Worm (Caenorhabditis elegans) whole organism, L1 larva: Measurements from ENCODE around the gene nas-21.

Source experiments
- C04F5.9 ChIP-seq: sonication (generic microtip); optimal IDR thresholded peaks from 2 replicates; lab custom pipeline; 2016; ENCODE audit warnings: missing genetic modification characterization, missing compliant biosample characterization
- C16A3.4 ChIP-seq: fragments of 150-350 bp; optimal IDR thresholded peaks from 2 replicates; lab custom pipeline; 2014; ENCODE audit warnings: missing biosample characterization, missing genetic modification characterization
- ama-1 ChIP-seq: fragments of 150-350 bp; optimal IDR thresholded peaks from 2 replicates; lab custom pipeline; 2014
- ceh-82 ChIP-seq, 3 experiments: fragments of 150-350 bp in 1 of 3; sonication (generic microtip) in 2 of 3; optimal IDR thresholded peaks; 2 replicates each; lab custom pipeline; 2014 to 2017; ENCODE audit warnings: missing biosample characterization in 3 of 3, missing genetic modification characterization in 3 of 3
- ceh-88 ChIP-seq: fragments of 200-800 bp; sonication (Bioruptor generic); IDR thresholded peaks from 2 replicates; pipeline ENCODE4 v1.3.6; 2022; ENCODE audit warnings: missing genetic modification characterization, missing compliant biosample characterization
- ces-1 ChIP-seq: fragments of 150-350 bp; optimal IDR thresholded peaks from 2 replicates; lab custom pipeline; 2014; ENCODE audit warnings: missing biosample characterization, missing genetic modification reagents, missing genetic modification characterization
- dsc-1 ChIP-seq: sonication (generic microtip); optimal IDR thresholded peaks from 2 replicates; lab custom pipeline; 2016; ENCODE audit warnings: mild to moderate bottlenecking, missing genetic modification characterization, missing compliant biosample characterization
- egl-13 ChIP-seq: sonication (generic microtip); optimal IDR thresholded peaks from 2 replicates; lab custom pipeline; 2016; ENCODE audit warnings: missing genotype, missing genetic modification reagents, missing genetic modification characterization, missing compliant biosample characterization
- elt-2 ChIP-seq: sonication (generic microtip); optimal IDR thresholded peaks from 2 replicates; lab custom pipeline; 2016; ENCODE audit warnings: missing genetic modification characterization, mild to moderate bottlenecking, inconsistent platforms, missing compliant biosample characterization, missing genetic modification reagents
- ets-5 ChIP-seq: fragments of 200-800 bp; sonication (Bioruptor generic); IDR thresholded peaks from 2 replicates; pipeline ENCODE4 v1.3.6; 2022; ENCODE audit warnings: missing genetic modification characterization, missing compliant biosample characterization
- fkh-10 ChIP-seq: sonication (generic microtip); optimal IDR thresholded peaks from 2 replicates; lab custom pipeline; 2017; ENCODE audit warnings: missing biosample characterization, missing genetic modification reagents, missing genetic modification characterization
- fkh-4 ChIP-seq: sonication (generic microtip); optimal IDR thresholded peaks from 2 replicates; lab custom pipeline; 2016; ENCODE audit warnings: missing compliant biosample characterization, missing genetic modification characterization, borderline replicate concordance
- hlh-17 ChIP-seq: fragments of 200-800 bp; sonication (Bioruptor generic); optimal IDR thresholded peaks from 2 replicates; lab custom pipeline; 2018; ENCODE audit warnings: missing genetic modification characterization, mild to moderate bottlenecking, missing compliant biosample characterization, moderate library complexity, borderline replicate concordance
- hlh-4 ChIP-seq: sonication (generic microtip); optimal IDR thresholded peaks from 2 replicates; lab custom pipeline; 2016; ENCODE audit warnings: mild to moderate bottlenecking, missing genetic modification characterization, missing compliant biosample characterization
- hpl-2 ChIP-seq: fragments of 150-350 bp; optimal IDR thresholded peaks from 2 replicates; lab custom pipeline; 2014; ENCODE audit warnings: missing biosample characterization, missing genetic modification reagents, missing genetic modification characterization
- jun-1 ChIP-seq: fragments of 150-350 bp; optimal IDR thresholded peaks from 2 replicates; lab custom pipeline; 2014; ENCODE audit warnings: missing biosample characterization, missing genetic modification reagents, missing genetic modification characterization
- lin-13 ChIP-seq: fragments of 150-350 bp; optimal IDR thresholded peaks from 2 replicates; lab custom pipeline; 2014; ENCODE audit warnings: missing biosample characterization, missing genetic modification reagents, missing genetic modification characterization
- lin-14 ChIP-seq: fragments of 200-800 bp; sonication (Bioruptor generic); optimal IDR thresholded peaks from 2 replicates; lab custom pipeline; 2018; ENCODE audit warnings: mild to moderate bottlenecking, missing genetic modification characterization, moderate library complexity, missing compliant biosample characterization
- lin-15B ChIP-seq: fragments of 150-350 bp; sonication (generic microtip); optimal IDR thresholded peaks from 3 replicates; lab custom pipeline; 2014; ENCODE audit warnings: missing biosample characterization, missing genetic modification characterization
- mab-9 ChIP-seq: fragments of 200-800 bp; sonication (Bioruptor generic); IDR thresholded peaks from 2 replicates; pipeline ENCODE4 v1.3.6; 2022; ENCODE audit warnings: missing genetic modification reagents, missing genetic modification characterization, missing compliant biosample characterization
- mdl-1 ChIP-seq, 2 experiments: fragments of 150-350 bp; optimal IDR thresholded peaks; 2 replicates each; lab custom pipeline; 2014 to 2017; ENCODE audit warnings: missing biosample characterization in 2 of 2, missing genetic modification characterization in 2 of 2, inconsistent platforms in 1 of 2
- nhr-12 ChIP-seq: sonication (generic microtip); optimal IDR thresholded peaks from 2 replicates; lab custom pipeline; 2017; ENCODE audit warnings: missing biosample characterization, missing genetic modification characterization
- nhr-71 ChIP-seq: sonication (generic microtip); optimal IDR thresholded peaks from 2 replicates; lab custom pipeline; 2016; ENCODE audit warnings: mild to moderate bottlenecking, missing genetic modification characterization, moderate library complexity, missing compliant biosample characterization
- nhr-85 ChIP-seq: sonication (generic microtip); peaks from one replicate; lab custom pipeline; 2016; ENCODE audit warnings: missing genetic modification characterization, inconsistent platforms, missing compliant biosample characterization
- nhr-90 ChIP-seq: sonication (generic microtip); optimal IDR thresholded peaks from 2 replicates; lab custom pipeline; 2016; ENCODE audit warnings: mild to moderate bottlenecking, missing genetic modification characterization, missing compliant biosample characterization; ENCODE audit not compliant: poor library complexity
- pag-3 ChIP-seq: sonication (generic microtip); optimal IDR thresholded peaks from 2 replicates; lab custom pipeline; 2017; ENCODE audit warnings: missing genetic modification characterization, mild to moderate bottlenecking, missing compliant biosample characterization, antibody characterized with exemption, borderline replicate concordance; ENCODE audit not compliant: insufficient read depth
- pqm-1 ChIP-seq: sonication (generic microtip); optimal IDR thresholded peaks from 3 replicates; lab custom pipeline; 2017; ENCODE audit warnings: missing biosample characterization, missing genetic modification characterization
- snpc-4 ChIP-seq: fragments of 150-350 bp; optimal IDR thresholded peaks from 2 replicates; lab custom pipeline; 2014; ENCODE audit warnings: missing biosample characterization, missing genetic modification characterization
- snu-23 ChIP-seq: sonication (generic microtip); optimal IDR thresholded peaks from 2 replicates; lab custom pipeline; 2016; ENCODE audit warnings: missing genetic modification characterization, missing compliant biosample characterization
- sox-4 ChIP-seq: sonication (generic microtip); optimal IDR thresholded peaks from 2 replicates; lab custom pipeline; 2016; ENCODE audit warnings: missing genetic modification characterization, missing compliant biosample characterization
- sup-37 ChIP-seq: fragments of 200-800 bp; sonication (Bioruptor generic); optimal IDR thresholded peaks from 2 replicates; lab custom pipeline; 2018; ENCODE audit warnings: mild to moderate bottlenecking, missing genetic modification characterization, missing compliant biosample characterization
- swsn-7 ChIP-seq: sonication (generic microtip); optimal IDR thresholded peaks from 2 replicates; lab custom pipeline; 2016; ENCODE audit warnings: missing genetic modification characterization, missing compliant biosample characterization
- tbx-2 ChIP-seq: sonication (generic microtip); optimal IDR thresholded peaks from 2 replicates; lab custom pipeline; 2016; ENCODE audit warnings: missing genetic modification characterization, missing compliant biosample characterization
- unc-130 ChIP-seq: fragments of 150-350 bp; optimal IDR thresholded peaks from 2 replicates; lab custom pipeline; 2017; ENCODE audit warnings: missing biosample characterization, missing genetic modification characterization, inconsistent platforms
- unc-30 ChIP-seq: sonication (generic microtip); optimal IDR thresholded peaks from 2 replicates; lab custom pipeline; 2017; ENCODE audit warnings: missing biosample characterization, missing genetic modification characterization
- unc-62 ChIP-seq: fragments of 150-350 bp; optimal IDR thresholded peaks from 2 replicates; lab custom pipeline; 2014; ENCODE audit warnings: missing biosample characterization, missing genetic modification reagents, missing genetic modification characterization
- unc-86 ChIP-seq: sonication (generic microtip); optimal IDR thresholded peaks from 2 replicates; lab custom pipeline; 2016; ENCODE audit warnings: missing genetic modification characterization, missing compliant biosample characterization
- vab-15 ChIP-seq: sonication (generic microtip); optimal IDR thresholded peaks from 2 replicates; lab custom pipeline; 2017; ENCODE audit warnings: missing genotype, mild to moderate bottlenecking, missing genetic modification characterization, missing compliant biosample characterization
- xbp-1 ChIP-seq: sonication (generic microtip); optimal IDR thresholded peaks from 2 replicates; lab custom pipeline; 2016; ENCODE audit warnings: missing genetic modification characterization, missing compliant biosample characterization
- zag-1 ChIP-seq: fragments of 150-350 bp; optimal IDR thresholded peaks from 2 replicates; lab custom pipeline; 2014; ENCODE audit warnings: missing biosample characterization, missing genetic modification characterization
- zip-4 ChIP-seq: fragments of 200-800 bp; sonication (Bioruptor generic); optimal IDR thresholded peaks from 2 replicates; lab custom pipeline; 2018; ENCODE audit warnings: mild to moderate bottlenecking, missing genetic modification characterization, moderate library complexity, missing compliant biosample characterization

Gene nas-21

ce11 chrV:11430823-11431222, 41.5 kb upstream of the nas-21 start:
- TF ChIP-seq fkh-10 (GFP tag; lab: Kevin White, UChicago) (peak; percentile 72), unc-86 (tag; lab: Kevin White, UChicago) (no peak), lin-14 (GFP tag; lab: Kevin White, UChicago) (peak; percentile 11), lin-15B (tag; lab: Kevin White, UChicago) (no peak), xbp-1 (tag; lab: Kevin White, UChicago) (no peak)

- TF ChIP-seq vab-15 (tag; lab: Kevin White, UChicago) (no peak), snu-23 (GFP tag; lab: Kevin White, UChicago) (no peak), mab-9 (GFP tag; lab: Robert Waterston, UW) (no peak), pag-3 (tag; lab: Kevin White, UChicago) (no peak), dsc-1 (no peak), sox-4 (tag; lab: Kevin White, UChicago) (no peak), ceh-82 (tag; optimal IDR thresholded peaks at IDR 0.05; lab: Kevin White, UChicago) (no peak), unc-130 (no peak), mdl-1 (tag; optimal IDR thresholded peaks at IDR 0.05; lab: Kevin White, UChicago) (no peak), ama-1 (no peak), zip-4 (GFP tag; lab: Kevin White, UChicago) (no peak), unc-62 (GFP tag; lab: Kevin White, UChicago) (no peak), C04F5.9 (tag; lab: Kevin White, UChicago) (no peak), pqm-1 (tag; lab: Kevin White, UChicago) (no peak), zag-1 (no peak)
Measured at ce11 chrV:11435242-11435641, 37.1 kb upstream of the nas-21 start.

- TF ChIP-seq unc-130 (no peak), lin-14 (GFP tag; lab: Kevin White, UChicago) (peak; percentile 33), snu-23 (GFP tag; lab: Kevin White, UChicago) (no peak), snpc-4 (tag; lab: Kevin White, UChicago) (no peak), dsc-1 (no peak), hpl-2 (GFP tag; lab: Kevin White, UChicago) (no peak), swsn-7 (tag; lab: Kevin White, UChicago) (no peak), C16A3.4 (tag; lab: Kevin White, UChicago) (no peak)
- TF ChIP-seq, all 84 proteins: peak for 1
Measured at ce11 chrV:11436407-11436806, 36.0 kb upstream of the nas-21 start.

ce11 chrV:11438464-11438863, 33.9 kb upstream of the nas-21 start, which contains the start of gene dmsr-1:
Gene dmsr-1, plus strand, starts transcription at chrV:11438764.
- no peak for TF ChIP-seq nhr-71
- TF ChIP-seq egl-13 (tag; lab: Kevin White, UChicago) = no peak
- no peak for TF ChIP-seq sox-4 (tag; lab: Kevin White, UChicago)
- no peak for TF ChIP-seq hlh-17 (GFP tag; lab: Kevin White, UChicago)
- TF ChIP-seq ceh-88 (GFP tag; lab: Robert Waterston, UW) = no peak
- no peak for TF ChIP-seq ces-1 (GFP tag; lab: Kevin White, UChicago)
- no peak for TF ChIP-seq nhr-85
- no peak for TF ChIP-seq jun-1 (tag; lab: Kevin White, UChicago)
- no peak for TF ChIP-seq ets-5 (GFP tag; lab: Robert Waterston, UW)
- no peak for TF ChIP-seq elt-2 (tag; lab: Kevin White, UChicago)
- no peak for TF ChIP-seq hpl-2 (GFP tag; lab: Kevin White, UChicago)
- TF ChIP-seq hlh-4 (tag; lab: Kevin White, UChicago) = no peak
- no peak for TF ChIP-seq unc-30 (tag; lab: Kevin White, UChicago)

ce11 chrV:11439202-11439601, 33.2 kb upstream of the nas-21 start:
- TF ChIP-seq vab-15 (tag; lab: Kevin White, UChicago) (no peak), lin-13 (GFP tag; lab: Kevin White, UChicago) (no peak), zag-1 (no peak), tbx-2 (tag; lab: Kevin White, UChicago) (no peak), nhr-90 (tag; lab: Kevin White, UChicago) (no peak), sup-37 (GFP tag; lab: Kevin White, UChicago) (no peak), nhr-12 (tag; lab: Kevin White, UChicago) (no peak), mdl-1 (tag; optimal IDR thresholded peaks at IDR 0.05; lab: Kevin White, UChicago) (no peak), fkh-4 (tag; lab: Kevin White, UChicago) (no peak)
- TF ChIP-seq, all 84 proteins: peak for 0
